Fruit fly (Drosophila melanogaster) whole organism, embryonic: ENCODE measurements around the gene Drsl5.
A peak's percentile ranks its signal among the peaks of the same experiment; 100 is the strongest.

Experiments used
- Atf-2 ChIP-seq: fragments of 200-800 bp; sonication (Bioruptor generic); optimal IDR thresholded peaks from 2 replicates; lab custom pipeline; 2016; ENCODE audit warnings: missing biosample characterization, missing genetic modification characterization
- CG10274 ChIP-seq: fragments of 200-800 bp; sonication (Bioruptor generic); optimal IDR thresholded peaks from 3 replicates; lab custom pipeline; 2017; ENCODE audit warnings: missing biosample characterization, mild to moderate bottlenecking, missing genetic modification characterization
- CG10979 ChIP-seq: fragments of 200-800 bp; sonication (Bioruptor generic); optimal IDR thresholded peaks from 2 replicates; lab custom pipeline; 2018; ENCODE audit warnings: missing biosample characterization, mild to moderate bottlenecking, missing genetic modification characterization, moderate library complexity
- CG12104 ChIP-seq: fragments of 200-800 bp; sonication (Bioruptor generic); optimal IDR thresholded peaks from 3 replicates; lab custom pipeline; 2016; ENCODE audit warnings: missing biosample characterization, missing genetic modification characterization
- CG13296 ChIP-seq: fragments of 200-800 bp; sonication (Bioruptor generic); optimal IDR thresholded peaks from 3 replicates; lab custom pipeline; 2018; ENCODE audit warnings: missing biosample characterization, mild to moderate bottlenecking, missing genetic modification characterization
- CG15601 ChIP-seq: fragments of 200-800 bp; sonication (Bioruptor generic); optimal IDR thresholded peaks from 3 replicates; lab custom pipeline; 2019; ENCODE audit warnings: missing biosample characterization, mild to moderate bottlenecking, missing genetic modification characterization, moderate library complexity
- CG1792 ChIP-seq: fragments of 200-800 bp; sonication (Bioruptor generic); optimal IDR thresholded peaks from 2 replicates; lab custom pipeline; 2016; ENCODE audit warnings: missing biosample characterization, missing genetic modification characterization
- CG18262 ChIP-seq: fragments of 200-800 bp; optimal IDR thresholded peaks from 3 replicates; lab custom pipeline; 2019; ENCODE audit warnings: missing biosample characterization, mild to moderate bottlenecking, missing genetic modification characterization, moderate library complexity
- CG2199 ChIP-seq: fragments of 200-800 bp; sonication (Bioruptor generic); IDR thresholded peaks from 3 replicates; pipeline ENCODE4 v1.3.6; 2022; ENCODE audit warnings: missing biosample characterization, missing genetic modification characterization
- CG2875 ChIP-seq: fragments of 200-800 bp; sonication (Bioruptor generic); optimal IDR thresholded peaks from 2 replicates; lab custom pipeline; 2017; ENCODE audit warnings: missing biosample characterization, mild to moderate bottlenecking, missing genetic modification characterization, missing genetic modification reagents
- CG33213 ChIP-seq: fragments of 200-800 bp; sonication (Bioruptor generic); optimal IDR thresholded peaks from 3 replicates; lab custom pipeline; 2016; ENCODE audit warnings: missing biosample characterization, missing genetic modification characterization
- CG6254 ChIP-seq: fragments of 200-800 bp; sonication (Bioruptor generic); optimal IDR thresholded peaks from 3 replicates; lab custom pipeline; 2017; ENCODE audit warnings: mild to moderate bottlenecking, missing biosample characterization, missing genetic modification reagents, missing genetic modification characterization
- CG7372 ChIP-seq: fragments of 200-800 bp; sonication (Bioruptor generic); IDR thresholded peaks from 2 replicates; pipeline ENCODE4 v1.3.6; 2022; ENCODE audit warnings: missing biosample characterization, missing genetic modification characterization
- CG7556 ChIP-seq: fragments of 200-800 bp; sonication (Bioruptor generic); optimal IDR thresholded peaks from 2 replicates; lab custom pipeline; 2017; ENCODE audit warnings: missing biosample characterization, mild to moderate bottlenecking, missing genetic modification characterization
- CG7987 ChIP-seq: fragments of 200-800 bp; sonication (Bioruptor generic); optimal IDR thresholded peaks from 2 replicates; lab custom pipeline; 2018; ENCODE audit warnings: missing biosample characterization, mild to moderate bottlenecking, missing genetic modification characterization, moderate library complexity
- CG8765 ChIP-seq: fragments of 200-800 bp; sonication (Bioruptor generic); IDR thresholded peaks from 2 replicates; pipeline ENCODE4 v1.3.6; 2022; ENCODE audit warnings: missing biosample characterization, missing genetic modification characterization
- CG9215 ChIP-seq: fragments of 200-800 bp; sonication (Bioruptor generic); IDR thresholded peaks from 2 replicates; pipeline ENCODE4 v1.3.6; 2022; ENCODE audit warnings: missing biosample characterization, missing genetic modification characterization
- D ChIP-seq, 2 experiments: fragments of 200-800 bp in 1 of 2; fragments of >200 bp in 1 of 2; sonication (Bioruptor generic) in 1 of 2; optimal IDR thresholded peaks; 2 replicates in 1 of 2; 3 replicates in 1 of 2; lab custom pipeline; 2017; ENCODE audit warnings: mild to moderate bottlenecking in 1 of 2, missing biosample characterization in 1 of 2, missing genetic modification characterization in 1 of 2, missing genetic modification reagents in 1 of 2
- ERR ChIP-seq: fragments of 200-800 bp; sonication (Bioruptor generic); optimal IDR thresholded peaks from 2 replicates; lab custom pipeline; 2016; ENCODE audit warnings: missing biosample characterization, missing genetic modification characterization
- Eip74EF ChIP-seq, 2 experiments: fragments of 200-800 bp in 1 of 2; fragments of >200 bp in 1 of 2; sonication (Bioruptor generic) in 1 of 2; optimal IDR thresholded peaks; 2 replicates each; lab custom pipeline; 2017 to 2019; ENCODE audit warnings: missing biosample characterization in 2 of 2, missing genetic modification characterization in 2 of 2, mild to moderate bottlenecking in 1 of 2, moderate library complexity in 1 of 2
- Ets97D ChIP-seq: fragments of 200-800 bp; sonication (Bioruptor generic); optimal IDR thresholded peaks from 3 replicates; lab custom pipeline; 2016; ENCODE audit warnings: missing biosample characterization, missing genetic modification characterization
- HmgZ ChIP-seq: fragments of 200-800 bp; sonication (Bioruptor generic); optimal IDR thresholded peaks from 2 replicates; lab custom pipeline; 2018; ENCODE audit warnings: missing biosample characterization, mild to moderate bottlenecking, missing genetic modification characterization
- Jarid2 ChIP-seq: fragments of 200-800 bp; sonication (Bioruptor generic); optimal IDR thresholded peaks from 3 replicates; lab custom pipeline; 2017; ENCODE audit warnings: mild to moderate bottlenecking, missing biosample characterization, missing genetic modification reagents, missing genetic modification characterization
- PHDP ChIP-seq: fragments of 200-800 bp; sonication (Bioruptor generic); optimal IDR thresholded peaks from 3 replicates; lab custom pipeline; 2018; ENCODE audit warnings: missing biosample characterization, mild to moderate bottlenecking, missing genetic modification characterization, moderate library complexity
- Rfx ChIP-seq: fragments of 200-800 bp; sonication (Bioruptor generic); IDR thresholded peaks from 2 replicates; pipeline ENCODE4 v1.3.6; 2022; ENCODE audit warnings: missing biosample characterization, missing genetic modification characterization
- Side ChIP-seq: fragments of 200-800 bp; sonication (Bioruptor generic); optimal IDR thresholded peaks from 2 replicates; lab custom pipeline; 2016; ENCODE audit warnings: missing biosample characterization, missing genetic modification characterization
- Taf1 ChIP-seq: fragments of 200-800 bp; sonication (Bioruptor generic); IDR thresholded peaks from 2 replicates; pipeline ENCODE4 v1.3.6; 2022; ENCODE audit warnings: missing biosample characterization, missing genetic modification characterization
- Xrp1 ChIP-seq: fragments of 200-800 bp; sonication (Bioruptor generic); IDR thresholded peaks from 2 replicates; pipeline ENCODE4 v1.3.6; 2022; ENCODE audit warnings: missing biosample characterization, missing genetic modification characterization
- abd-A ChIP-seq: fragments of 200-800 bp; sonication (Bioruptor generic); optimal IDR thresholded peaks from 3 replicates; lab custom pipeline; 2019; ENCODE audit warnings: missing biosample characterization, mild to moderate bottlenecking, missing genetic modification characterization, moderate library complexity
- ara ChIP-seq: fragments of 200-800 bp; sonication (Bioruptor generic); IDR thresholded peaks from 2 replicates; pipeline ENCODE4 v1.3.6; 2022; ENCODE audit warnings: missing biosample characterization, missing genetic modification characterization
- btn ChIP-seq: fragments of 200-800 bp; sonication (Bioruptor generic); optimal IDR thresholded peaks from 2 replicates; lab custom pipeline; 2016; ENCODE audit warnings: missing biosample characterization, missing genetic modification characterization
- ci ChIP-seq: fragments of 200-800 bp; sonication (Bioruptor generic); IDR thresholded peaks from 3 replicates; pipeline ENCODE4 v1.3.6; 2022; ENCODE audit warnings: missing biosample characterization, missing genetic modification characterization
- eve ChIP-seq, 2 experiments: fragments of >200 bp; optimal IDR thresholded peaks; 2 replicates each; lab custom pipeline; 2017; ENCODE audit warnings: missing biosample characterization in 2 of 2, missing genetic modification characterization in 2 of 2
- fd3F ChIP-seq: fragments of 200-800 bp; sonication (Bioruptor generic); optimal IDR thresholded peaks from 2 replicates; lab custom pipeline; 2018; ENCODE audit warnings: missing biosample characterization, mild to moderate bottlenecking, missing genetic modification characterization, moderate library complexity
- fd64A ChIP-seq: fragments of 200-800 bp; sonication (Bioruptor generic); optimal IDR thresholded peaks from 3 replicates; lab custom pipeline; 2018; ENCODE audit warnings: missing biosample characterization, mild to moderate bottlenecking, missing genetic modification characterization
- gfzf ChIP-seq: fragments of 200-800 bp; sonication (Bioruptor generic); optimal IDR thresholded peaks from 2 replicates; lab custom pipeline; 2016; ENCODE audit warnings: missing biosample characterization, mild to moderate bottlenecking, missing genetic modification characterization, moderate library complexity
- ham ChIP-seq: fragments of 200-800 bp; sonication (Bioruptor generic); IDR thresholded peaks from 2 replicates; pipeline ENCODE4 v1.3.6; 2022; ENCODE audit warnings: missing biosample characterization, missing genetic modification characterization
- hth ChIP-seq: fragments of >200 bp; optimal IDR thresholded peaks from 2 replicates; lab custom pipeline; 2017; ENCODE audit warnings: inconsistent platforms
- lilli ChIP-seq: fragments of 200-800 bp; sonication (Bioruptor generic); optimal IDR thresholded peaks from 3 replicates; lab custom pipeline; 2016; ENCODE audit warnings: missing biosample characterization, missing genetic modification characterization
- lola ChIP-seq, 3 experiments: fragments of >200 bp in 2 of 3; fragments of 200-800 bp in 1 of 3; sonication (Bioruptor generic) in 1 of 3; optimal IDR thresholded peaks; 2 replicates each; lab custom pipeline; 2017 to 2019; ENCODE audit warnings: missing biosample characterization in 3 of 3, missing genetic modification characterization in 3 of 3, mild to moderate bottlenecking in 1 of 3, moderate library complexity in 1 of 3
- luna ChIP-seq: fragments of 200-800 bp; sonication (Bioruptor generic); optimal IDR thresholded peaks from 2 replicates; lab custom pipeline; 2016; ENCODE audit warnings: missing biosample characterization, missing genetic modification characterization
- mld ChIP-seq: fragments of 200-800 bp; sonication (Bioruptor generic); IDR thresholded peaks from 3 replicates; pipeline ENCODE4 v1.3.6; 2022; ENCODE audit warnings: missing biosample characterization, missing genetic modification characterization; ENCODE audit not compliant: partially characterized antibody
- p53 ChIP-seq: fragments of 200-800 bp; sonication (Bioruptor generic); optimal IDR thresholded peaks from 2 replicates; lab custom pipeline; 2016; ENCODE audit warnings: missing biosample characterization, missing genetic modification characterization
- pho ChIP-seq: fragments of 200-800 bp; sonication (Bioruptor generic); optimal IDR thresholded peaks from 2 replicates; lab custom pipeline; 2016; ENCODE audit warnings: missing biosample characterization, missing genetic modification characterization
- run ChIP-seq: fragments of 200-800 bp; sonication (Bioruptor generic); optimal IDR thresholded peaks from 3 replicates; lab custom pipeline; 2018; ENCODE audit warnings: missing biosample characterization, mild to moderate bottlenecking, missing genetic modification characterization
- sens ChIP-seq: fragments of 200-800 bp; sonication (Bioruptor generic); peaks from one replicate; lab custom pipeline; 2016; ENCODE audit warnings: missing biosample characterization, missing genetic modification characterization
- shn ChIP-seq: fragments of 200-800 bp; sonication (Bioruptor generic); optimal IDR thresholded peaks from 3 replicates; lab custom pipeline; 2016; ENCODE audit warnings: missing biosample characterization, missing genetic modification characterization
- unpg ChIP-seq: fragments of 200-800 bp; sonication (Bioruptor generic); optimal IDR thresholded peaks from 3 replicates; lab custom pipeline; 2018; ENCODE audit warnings: missing biosample characterization, mild to moderate bottlenecking, missing genetic modification characterization, moderate library complexity
- vvl ChIP-seq: fragments of 200-800 bp; sonication (Bioruptor generic); IDR thresholded peaks from 2 replicates; pipeline ENCODE4 v1.3.6; 2022; ENCODE audit warnings: missing biosample characterization, missing genetic modification characterization
- zfh2 ChIP-seq: fragments of 200-800 bp; sonication (Bioruptor generic); optimal IDR thresholded peaks from 2 replicates; lab custom pipeline; 2016; ENCODE audit warnings: missing biosample characterization, missing genetic modification characterization

The Drsl5 gene

DNA sequence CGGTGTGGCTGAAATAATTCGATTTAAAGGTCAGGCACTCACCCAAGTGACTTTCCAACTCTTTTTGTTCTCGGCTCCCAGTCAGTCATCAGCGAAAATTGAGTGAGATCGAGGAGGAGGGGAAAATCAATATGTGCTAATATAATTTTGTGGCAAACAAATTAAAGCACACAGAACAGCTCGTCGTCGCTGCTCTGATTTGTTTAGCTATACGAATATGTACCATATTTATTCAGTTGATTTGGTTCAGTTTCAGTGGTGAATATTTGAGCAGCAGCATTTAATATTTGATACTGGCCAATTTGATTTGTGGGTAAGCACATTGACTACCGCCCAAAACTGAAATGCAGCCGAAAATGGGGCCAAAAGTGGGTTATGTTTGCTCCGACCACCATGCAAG, 11.2 kb upstream of the Drsl5 start (continued):
- TF ChIP-seq CG10274 (GFP tag; lab: Kevin White, UChicago) (no peak), vvl (peak; percentile 51; the same call in 1 of the 2 replicates), Xrp1 (GFP tag; lab: Robert Waterston, UW) (peak; percentile 46; the same call in 1 of the 2 replicates), Atf-2 (GFP tag; lab: Kevin White, UChicago) (no peak), CG13296 (GFP tag; lab: Kevin White, UChicago) (no peak), abd-A (tag; lab: Kevin White, UChicago) (no peak), CG10979 (tag; lab: Kevin White, UChicago) (peak; percentile 39), lilli (GFP tag; lab: Kevin White, UChicago) (peak; percentile 7), unpg (GFP tag; lab: Kevin White, UChicago) (peak; percentile 37), CG7556 (GFP tag; lab: Kevin White, UChicago) (no peak), CG12104 (peak; percentile 3), CG18262 (tag; lab: Kevin White, UChicago) (peak; percentile 23), Taf1 (GFP tag; lab: Robert Waterston, UW) (no peak), Ets97D (GFP tag; lab: Kevin White, UChicago) (no peak), shn (GFP tag; lab: Kevin White, UChicago) (peak; percentile 5), eve (GFP tag; optimal IDR thresholded peaks at IDR 0.05; lab: Kevin White, UChicago) (no peak), luna (no peak), CG15601 (tag; lab: Kevin White, UChicago) (peak; percentile 34), Eip74EF (GFP tag; optimal IDR thresholded peaks at IDR 0.05; lab: Kevin White, UChicago) (no peak), Side (peak; percentile 29), hth (lab: Kevin White, UChicago) (no peak), CG9215 (GFP tag; lab: Robert Waterston, UW) (no peak), CG2875 (GFP tag; lab: Kevin White, UChicago) (peak; percentile 66), ERR (GFP tag; lab: Kevin White, UChicago) (peak; percentile 6), gfzf (GFP tag; lab: Kevin White, UChicago) (no peak), PHDP (peak; percentile 79), CG6254 (GFP tag; lab: Kevin White, UChicago) (peak; percentile 11), CG7372 (GFP tag; lab: Robert Waterston, UW) (no peak), sens (GFP tag; lab: Kevin White, UChicago) (peak; percentile 92), pho (GFP tag; lab: Kevin White, UChicago) (peak; percentile 30), p53 (GFP tag; lab: Kevin White, UChicago) (no peak), CG33213 (GFP tag; lab: Kevin White, UChicago) (peak; percentile 47), mld (GFP tag; lab: Robert Waterston, UW) (no peak), fd3F (GFP tag; lab: Kevin White, UChicago) (peak; percentile 42), CG8765 (GFP tag; lab: Robert Waterston, UW) (no peak), zfh2 (GFP tag; lab: Kevin White, UChicago) (no peak), btn (GFP tag; lab: Kevin White, UChicago) (peak; percentile 21), run (no peak), Rfx (GFP tag; lab: Robert Waterston, UW) (peak; percentile 21; the same call in 1 of the 2 replicates), ara (GFP tag; lab: Robert Waterston, UW) (0 out of 2 replicates have a peak, but pooled peaks have one; percentile 20), fd64A (peak; percentile 67), Jarid2 (GFP tag; lab: Kevin White, UChicago) (peak; percentile 25), CG1792 (GFP tag; lab: Kevin White, UChicago) (peak; percentile 58), D (optimal IDR thresholded peaks at IDR 0.05; lab: Kevin White, UChicago) (no peak), D (GFP tag; optimal IDR thresholded peaks at IDR 0.05; lab: Kevin White, UChicago) (peak; percentile 15), ham (GFP tag; lab: Robert Waterston, UW) (no peak), CG7987 (GFP tag; lab: Kevin White, UChicago) (peak; percentile 67), HmgZ (peak; percentile 28), lola (GFP tag; optimal IDR thresholded peaks at IDR 0.05; lab: Kevin White, UChicago) (peak in 1 of 3 experiments; percentile 49), CG2199 (no peak), ci (peak; percentile 55; the same call in 2 of the 3 replicates)
